Worm (Caenorhabditis elegans) whole organism, midembryonic: Measurements from ENCODE around the gene C18E9.7.

Experiments used
- T22C8.4 ChIP-seq: fragments of 200-800 bp; sonication (Bioruptor generic); IDR thresholded peaks from 2 replicates; pipeline ENCODE4 v1.3.6; 2022; ENCODE audit warnings: missing genetic modification characterization, missing compliant biosample characterization
- cog-1 ChIP-seq: sonication (generic microtip); optimal IDR thresholded peaks from 2 replicates; lab custom pipeline; 2016; ENCODE audit warnings: missing genetic modification characterization, missing compliant biosample characterization
- flt-1 ChIP-seq: fragments of 200-800 bp; sonication (Bioruptor generic); IDR thresholded peaks from 2 replicates; pipeline ENCODE4 v1.3.6; 2022; ENCODE audit warnings: missing genetic modification characterization, missing compliant biosample characterization
- klf-2 ChIP-seq: fragments of 200-800 bp; sonication (Bioruptor generic); conservative IDR thresholded peaks from 2 replicates; pipeline ENCODE4 v1.3.6; 2022; ENCODE audit warnings: missing genetic modification reagents, missing genetic modification characterization, missing compliant biosample characterization
- med-1 ChIP-seq: sonication (generic microtip); optimal IDR thresholded peaks from 2 replicates; lab custom pipeline; 2017; ENCODE audit warnings: missing genetic modification characterization, mild to moderate bottlenecking, missing compliant biosample characterization, antibody characterized with exemption, missing genetic modification reagents; ENCODE audit not compliant: insufficient read depth
- ref-1 ChIP-seq: fragments of 200-800 bp; sonication (Bioruptor generic); conservative IDR thresholded peaks from 2 replicates; pipeline ENCODE4 v1.3.6; 2022; ENCODE audit warnings: missing genetic modification reagents, missing genetic modification characterization, missing compliant biosample characterization
- tab-1 ChIP-seq: fragments of 200-800 bp; sonication (Bioruptor generic); IDR thresholded peaks from 2 replicates; pipeline ENCODE4 v1.3.6; 2022; ENCODE audit warnings: missing genetic modification characterization, missing compliant biosample characterization
- ztf-23 ChIP-seq: fragments of 200-800 bp; sonication (Bioruptor generic); IDR thresholded peaks from 2 replicates; pipeline ENCODE4 v1.3.6; 2022; ENCODE audit warnings: missing genetic modification reagents, missing genetic modification characterization, missing compliant biosample characterization
- ztf-29 ChIP-seq: fragments of 200-800 bp; sonication (Bioruptor generic); IDR thresholded peaks from 2 replicates; pipeline ENCODE4 v1.3.6; 2022; ENCODE audit warnings: missing genetic modification reagents, missing genetic modification characterization, missing compliant biosample characterization

The C18E9.7 gene

DNA sequence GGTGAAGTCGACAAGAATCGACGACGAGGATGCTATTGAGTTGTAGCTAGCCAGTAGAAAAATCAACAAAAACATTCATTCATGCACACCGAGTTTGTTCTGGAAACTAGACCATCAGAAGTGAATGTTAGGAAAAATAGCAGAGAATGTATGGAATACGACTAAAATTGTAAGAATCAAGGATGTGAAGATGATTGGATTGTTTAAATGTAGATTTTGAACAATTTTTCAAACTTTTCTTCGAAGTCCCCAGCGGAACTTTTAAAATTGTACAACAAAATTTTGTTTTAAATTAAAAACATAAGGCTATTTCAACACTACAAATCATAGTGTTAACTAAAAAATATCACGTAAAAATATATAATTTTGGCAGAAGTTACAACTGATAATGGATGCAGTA lies at the start of gene C18E9.7:
Gene C18E9.7, minus strand, starts transcription at position 101 of the 400 bp plus-strand sequence.
- no peak for TF ChIP-seq tab-1 (GFP tag; lab: Robert Waterston, UW)
- no peak for TF ChIP-seq T22C8.4
- no peak for TF ChIP-seq klf-2 (GFP tag; lab: Robert Waterston, UW)
- no peak for TF ChIP-seq ztf-23 (GFP tag; lab: Robert Waterston, UW)
- TF ChIP-seq ref-1 (GFP tag; lab: Robert Waterston, UW) = no peak
- TF ChIP-seq flt-1 (GFP tag; lab: Robert Waterston, UW) = no peak
- no peak for TF ChIP-seq cog-1 (tag; lab: Kevin White, UChicago)
- TF ChIP-seq ztf-29 (GFP tag; lab: Robert Waterston, UW) = no peak
- TF ChIP-seq med-1 (GFP tag; lab: Kevin White, UChicago) = no peak

DNA sequence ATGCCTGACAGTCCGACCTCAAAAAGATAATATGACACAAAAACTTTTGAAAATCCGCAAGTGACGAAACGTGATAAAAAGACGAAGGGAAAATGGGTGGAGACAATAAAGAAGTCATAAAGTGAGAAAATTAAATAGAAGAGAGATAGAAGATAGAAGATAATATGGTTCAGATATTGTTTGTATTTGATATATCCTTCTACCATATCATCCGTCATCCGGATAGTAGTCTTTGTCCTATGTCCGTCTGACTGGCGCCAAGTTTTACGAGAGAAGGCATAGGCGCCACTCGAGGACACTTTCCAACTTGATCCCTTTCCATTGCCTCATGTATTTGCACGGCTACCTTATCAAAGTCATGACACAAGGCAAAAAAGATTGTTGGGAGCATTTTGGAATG lies 49.3 kb upstream of the C18E9.7 start:
- TF ChIP-seq med-1 (GFP tag; lab: Kevin White, UChicago) (no peak), ztf-23 (GFP tag; lab: Robert Waterston, UW) (no peak), flt-1 (GFP tag; lab: Robert Waterston, UW) (no peak), ref-1 (GFP tag; lab: Robert Waterston, UW) (no peak), ztf-29 (GFP tag; lab: Robert Waterston, UW) (no peak), klf-2 (GFP tag; lab: Robert Waterston, UW) (no peak), T22C8.4 (no peak), cog-1 (tag; lab: Kevin White, UChicago) (no peak), tab-1 (GFP tag; lab: Robert Waterston, UW) (no peak)

DNA sequence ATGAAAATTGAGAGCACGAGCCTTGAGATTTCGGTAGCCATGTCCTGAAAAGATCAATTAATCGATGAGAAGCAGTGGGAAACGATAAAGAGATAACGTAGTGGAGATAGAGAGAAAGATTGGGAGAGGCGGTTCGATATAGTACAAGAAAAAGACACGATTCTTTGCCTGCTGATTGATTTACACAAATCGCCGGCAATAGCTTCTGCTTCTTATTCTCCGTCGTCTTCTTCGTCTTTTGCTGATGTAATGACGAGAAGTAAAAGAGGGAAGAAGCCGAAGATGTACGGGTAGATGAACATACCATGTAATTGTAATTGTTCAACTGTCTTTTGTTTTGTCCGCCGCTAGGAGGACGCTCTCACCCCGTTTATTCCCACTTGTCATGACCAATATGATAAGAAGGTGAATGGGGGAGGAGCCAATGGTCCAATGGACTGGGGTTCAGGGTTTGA lies 46.7 kb upstream of the C18E9.7 start, which contains the start of gene F37B12.1:
Gene F37B12.1, minus strand, starts transcription at position 51 of the 455 bp plus-strand sequence.
- TF ChIP-seq ztf-29 (GFP tag; lab: Robert Waterston, UW) = no peak
- no peak for TF ChIP-seq cog-1 (tag; lab: Kevin White, UChicago)
- no peak for TF ChIP-seq ztf-23 (GFP tag; lab: Robert Waterston, UW)
- TF ChIP-seq T22C8.4 = no peak
- TF ChIP-seq ref-1 (GFP tag; lab: Robert Waterston, UW) = no peak
- TF ChIP-seq flt-1 (GFP tag; lab: Robert Waterston, UW) = no peak
- no peak for TF ChIP-seq med-1 (GFP tag; lab: Kevin White, UChicago)
- no peak for TF ChIP-seq klf-2 (GFP tag; lab: Robert Waterston, UW)
- TF ChIP-seq tab-1 (GFP tag; lab: Robert Waterston, UW) = no peak

DNA sequence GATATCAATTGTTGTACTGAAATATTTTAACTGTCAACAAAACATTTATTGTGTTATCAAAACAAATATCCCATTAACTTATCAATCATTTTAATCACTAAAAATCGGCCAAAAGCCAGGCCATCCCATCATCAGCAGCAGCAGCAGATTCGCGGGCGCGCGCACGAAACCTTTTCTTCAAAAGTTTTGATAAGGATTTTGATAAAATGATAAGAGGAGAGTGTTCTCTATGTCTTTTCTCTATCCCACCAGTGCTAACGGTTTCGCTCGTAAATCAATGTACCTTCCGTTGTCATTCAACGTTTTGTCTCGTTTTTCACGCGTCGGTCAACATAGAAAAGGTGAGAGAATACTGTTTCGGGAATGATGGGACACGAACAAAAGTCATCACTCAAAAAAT lies 45.5 kb upstream of the C18E9.7 start:
- TF ChIP-seq klf-2 (GFP tag; lab: Robert Waterston, UW) = no peak
- TF ChIP-seq ref-1 (GFP tag; lab: Robert Waterston, UW) = no peak
- no peak for TF ChIP-seq cog-1 (tag; lab: Kevin White, UChicago)
- no peak for TF ChIP-seq med-1 (GFP tag; lab: Kevin White, UChicago)
- TF ChIP-seq tab-1 (GFP tag; lab: Robert Waterston, UW) = no peak
- no peak for TF ChIP-seq T22C8.4
- no peak for TF ChIP-seq ztf-29 (GFP tag; lab: Robert Waterston, UW)
- TF ChIP-seq flt-1 (GFP tag; lab: Robert Waterston, UW) = no peak
- no peak for TF ChIP-seq ztf-23 (GFP tag; lab: Robert Waterston, UW)

DNA sequence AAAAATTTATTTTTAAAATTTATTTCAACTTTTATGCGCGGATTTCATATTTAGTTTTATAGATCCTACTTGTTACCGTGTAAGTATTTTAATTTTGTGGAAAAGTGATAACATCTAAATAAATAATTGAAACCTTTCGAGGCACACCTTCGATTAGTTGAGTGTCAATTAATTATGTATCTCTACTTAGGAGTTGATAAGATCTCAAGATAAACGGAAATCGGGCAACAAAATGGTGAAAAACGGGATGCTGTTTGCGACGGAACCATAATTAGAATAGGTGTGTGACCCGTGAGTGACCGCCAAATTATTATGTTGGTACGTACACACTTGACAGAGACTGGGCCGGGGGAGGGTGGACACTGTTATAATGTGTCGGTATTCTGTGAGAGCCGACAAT lies 43.8 kb upstream of the C18E9.7 start:
- no peak for TF ChIP-seq T22C8.4
- no peak for TF ChIP-seq cog-1 (tag; lab: Kevin White, UChicago)
- TF ChIP-seq ztf-29 (GFP tag; lab: Robert Waterston, UW) = no peak
- no peak for TF ChIP-seq flt-1 (GFP tag; lab: Robert Waterston, UW)
- no peak for TF ChIP-seq ztf-23 (GFP tag; lab: Robert Waterston, UW)

DNA sequence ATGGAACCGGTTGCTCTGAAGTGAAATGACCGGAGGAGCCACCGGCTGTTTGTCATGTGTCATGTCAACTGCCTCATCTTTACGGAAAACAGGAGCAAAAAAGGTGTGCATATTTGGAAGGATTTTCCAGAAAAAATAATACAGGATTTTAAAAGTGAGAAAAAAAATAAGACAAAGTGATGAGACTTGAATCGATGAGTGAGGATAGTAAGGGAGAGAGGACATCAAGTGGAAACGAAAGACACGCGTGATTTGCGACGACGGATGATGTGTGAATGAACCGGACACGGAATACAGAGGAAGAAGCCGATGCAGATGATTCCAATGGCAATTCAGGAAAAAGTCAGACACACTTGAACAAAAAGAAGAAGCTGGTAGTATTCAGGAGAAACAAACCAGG lies 41.7 kb upstream of the C18E9.7 start:
- TF ChIP-seq ref-1 (GFP tag; lab: Robert Waterston, UW) = no peak
- TF ChIP-seq tab-1 (GFP tag; lab: Robert Waterston, UW) = no peak
- no peak for TF ChIP-seq med-1 (GFP tag; lab: Kevin White, UChicago)
- TF ChIP-seq klf-2 (GFP tag; lab: Robert Waterston, UW) = no peak
- TF ChIP-seq ztf-29 (GFP tag; lab: Robert Waterston, UW) = no peak
- no peak for TF ChIP-seq cog-1 (tag; lab: Kevin White, UChicago)
- TF ChIP-seq ztf-23 (GFP tag; lab: Robert Waterston, UW) = no peak
- no peak for TF ChIP-seq flt-1 (GFP tag; lab: Robert Waterston, UW)
- TF ChIP-seq T22C8.4 = no peak

DNA sequence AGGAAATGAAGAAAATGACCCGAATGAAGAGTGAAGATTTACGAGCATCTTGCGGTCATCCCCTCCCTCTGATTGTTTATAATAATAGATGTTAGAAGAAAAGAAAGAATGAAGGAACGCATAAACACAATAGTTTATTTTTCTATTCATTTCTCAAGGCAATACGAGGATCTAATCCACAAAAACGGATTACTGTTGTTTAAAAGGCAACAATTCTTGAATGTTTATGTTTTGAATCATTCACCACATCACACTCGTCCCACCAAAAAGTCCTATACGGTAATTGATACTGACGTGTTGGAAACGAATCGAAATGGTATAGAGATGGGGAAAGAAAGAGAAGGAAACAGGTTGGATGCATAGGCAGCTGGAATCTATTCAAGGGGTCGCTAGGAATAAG lies 39.0 kb upstream of the C18E9.7 start:
- TF ChIP-seq klf-2 (GFP tag; lab: Robert Waterston, UW) (no peak), ztf-29 (GFP tag; lab: Robert Waterston, UW) (no peak), T22C8.4 (no peak), med-1 (GFP tag; lab: Kevin White, UChicago) (no peak), cog-1 (tag; lab: Kevin White, UChicago) (no peak), flt-1 (GFP tag; lab: Robert Waterston, UW) (no peak), ztf-23 (GFP tag; lab: Robert Waterston, UW) (no peak), tab-1 (GFP tag; lab: Robert Waterston, UW) (no peak), ref-1 (GFP tag; lab: Robert Waterston, UW) (no peak)

DNA sequence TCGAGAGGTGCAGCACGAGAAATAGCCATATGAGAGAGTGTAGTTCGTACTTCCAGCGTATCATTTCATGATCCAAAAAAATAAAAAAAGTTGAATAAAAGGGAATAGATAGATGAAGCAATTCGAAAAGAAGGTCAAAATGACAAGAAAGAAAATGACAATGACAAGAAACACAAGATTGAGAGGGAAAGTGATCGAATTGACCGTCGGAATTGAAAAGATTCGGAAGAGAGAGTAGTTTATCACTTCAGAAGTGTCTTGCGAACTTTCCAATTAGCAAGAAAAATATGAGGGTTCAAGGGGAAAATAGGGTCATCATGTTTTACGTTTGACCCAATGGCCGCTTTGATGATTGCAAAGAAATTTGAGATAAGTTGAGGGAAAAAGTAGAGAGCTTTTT lies 37.1 kb upstream of the C18E9.7 start, which contains the start of gene dep-1:
Gene dep-1, minus strand, starts transcription at position 95 of the 400 bp plus-strand sequence.
- TF ChIP-seq flt-1 (GFP tag; lab: Robert Waterston, UW) (no peak), T22C8.4 (no peak), tab-1 (GFP tag; lab: Robert Waterston, UW) (no peak), med-1 (GFP tag; lab: Kevin White, UChicago) (no peak), klf-2 (GFP tag; lab: Robert Waterston, UW) (no peak), ref-1 (GFP tag; lab: Robert Waterston, UW) (no peak), ztf-29 (GFP tag; lab: Robert Waterston, UW) (no peak), ztf-23 (GFP tag; lab: Robert Waterston, UW) (no peak), cog-1 (tag; lab: Kevin White, UChicago) (no peak)

DNA sequence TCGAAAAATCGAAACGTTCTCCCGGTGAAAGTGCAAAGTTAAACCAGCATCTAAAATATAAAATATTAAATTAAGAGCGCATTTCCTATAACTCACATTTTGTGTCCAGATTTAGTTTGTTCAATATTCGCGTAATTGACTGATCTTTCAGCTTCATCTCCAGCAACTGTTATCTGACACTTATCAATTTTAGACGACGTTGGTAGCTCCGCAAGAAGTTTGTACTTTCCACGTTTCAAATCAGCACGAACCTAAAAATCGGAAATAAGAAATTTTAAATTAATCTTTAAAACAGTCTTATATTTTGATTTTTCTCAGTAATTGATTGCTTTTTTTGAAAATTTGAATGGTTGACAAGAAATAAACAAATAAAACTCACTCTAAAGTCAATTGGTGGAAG lies 35.0 kb upstream of the C18E9.7 start:
- no peak for TF ChIP-seq T22C8.4
- TF ChIP-seq klf-2 (GFP tag; lab: Robert Waterston, UW) = no peak
- TF ChIP-seq ztf-29 (GFP tag; lab: Robert Waterston, UW) = no peak
- no peak for TF ChIP-seq flt-1 (GFP tag; lab: Robert Waterston, UW)
- TF ChIP-seq med-1 (GFP tag; lab: Kevin White, UChicago) = no peak
- no peak for TF ChIP-seq cog-1 (tag; lab: Kevin White, UChicago)
- TF ChIP-seq ztf-23 (GFP tag; lab: Robert Waterston, UW) = no peak
- TF ChIP-seq ref-1 (GFP tag; lab: Robert Waterston, UW) = no peak
- TF ChIP-seq tab-1 (GFP tag; lab: Robert Waterston, UW) = no peak
